Worm (Caenorhabditis elegans) whole organism, L4/young adult: ENCODE results near the gene rer-1.

Experiments used
- dao-5 ChIP-seq: sonication (generic microtip); optimal IDR thresholded peaks from 2 replicates; lab custom pipeline; 2016; ENCODE audit warnings: missing genotype, missing genetic modification characterization, moderate library complexity, missing compliant biosample characterization
- him-1 ChIP-seq: sonication (generic microtip); optimal IDR thresholded peaks from 2 replicates; lab custom pipeline; 2016; ENCODE audit warnings: missing genotype, missing genetic modification reagents, missing genetic modification characterization, missing compliant biosample characterization

- TF ChIP-seq dao-5 (tag; lab: Kevin White, UChicago): no peak
- TF ChIP-seq him-1 (tag; lab: Kevin White, UChicago): no peak
Observed at ce11 chrII:8853960-8854359, 42.8 kb downstream of the rer-1 start.
